Worm (Caenorhabditis elegans): ENCODE results near the gene str-176.

- TF ChIP-seq ceh-16 (tag; optimal IDR thresholded peaks at IDR 0.05) (no peak), nhr-11 (tag; optimal IDR thresholded peaks at IDR 0.05) (no peak), nhr-6 (tag; optimal IDR thresholded peaks at IDR 0.05) (no peak), snpc-4 (tag; optimal IDR thresholded peaks at IDR 0.05) (no peak), nhr-77 (tag; optimal IDR thresholded peaks at IDR 0.05) (no peak), nhr-25 (tag; optimal IDR thresholded peaks at IDR 0.05) (no peak), blmp-1 (tag; optimal IDR thresholded peaks at IDR 0.05; ENCODE audit: insufficient read depth) (no peak), aly-2 (tag; optimal IDR thresholded peaks at IDR 0.05) (no peak), lsy-2 (tag; optimal IDR thresholded peaks at IDR 0.05) (no peak), nhr-21 (tag; optimal IDR thresholded peaks at IDR 0.05) (no peak), zag-1 (tag; optimal IDR thresholded peaks at IDR 0.05) (no peak), ZK546.5 (tag; optimal IDR thresholded peaks at IDR 0.05) (no peak)
Measured at ce11 chrIV:8460208-8460607, 3.4 kb downstream of the str-176 start, which contains the start of gene ant-1.4.

All from whole organism, L2 larva.